Fruit fly (Drosophila melanogaster): ENCODE measurements around the gene tgy.

The tgy gene

dm6 chrX:19164726-19165125 lies 37.6 kb upstream of the tgy start (continued):
- no peak for TF ChIP-seq Ssrp (tag; optimal IDR thresholded peaks at IDR 0.05)
- TF ChIP-seq CG13424 (tag; optimal IDR thresholded peaks at IDR 0.05): no peak
- peak; percentile 38 for TF ChIP-seq CG9609 (GFP tag; optimal IDR thresholded peaks at IDR 0.05)
- peak; percentile 10 for TF ChIP-seq CG3163 (GFP tag; optimal IDR thresholded peaks at IDR 0.05)
- no peak for TF ChIP-seq CG32767 (GFP tag; IDR thresholded peaks at IDR 0.05)
- TF ChIP-seq rib (GFP tag; IDR thresholded peaks at IDR 0.05): no peak
- no peak for TF ChIP-seq sug (tag; optimal IDR thresholded peaks at IDR 0.05)
- peak; percentile 21 for TF ChIP-seq CG12236 (GFP tag; optimal IDR thresholded peaks at IDR 0.05)
- TF ChIP-seq Nf-YA (GFP tag; IDR thresholded peaks at IDR 0.05): no peak
- TF ChIP-seq Camta (GFP tag; optimal IDR thresholded peaks at IDR 0.05): peak; percentile 34
- TF ChIP-seq ara (GFP tag; IDR thresholded peaks at IDR 0.05): no peak
- no peak for TF ChIP-seq grn (GFP tag; optimal IDR thresholded peaks at IDR 0.05)
- TF ChIP-seq sens (GFP tag): peak; percentile 75
- TF ChIP-seq dpn (GFP tag; optimal IDR thresholded peaks at IDR 0.05): peak in 1 of 2 experiments; percentile 21
- TF ChIP-seq CG4328 (GFP tag; optimal IDR thresholded peaks at IDR 0.05): no peak
- no peak for TF ChIP-seq ci (GFP tag; IDR thresholded peaks at IDR 0.05)
- no peak for TF ChIP-seq Side (GFP tag; optimal IDR thresholded peaks at IDR 0.05)
- TF ChIP-seq CG2129 (GFP tag; IDR thresholded peaks at IDR 0.05; ENCODE audit: partially characterized antibody): no peak
- TF ChIP-seq hth (optimal IDR thresholded peaks at IDR 0.05): no peak
- TF ChIP-seq Eip74EF (GFP tag; optimal IDR thresholded peaks at IDR 0.05): no peak
- TF ChIP-seq NC2β (GFP tag; optimal IDR thresholded peaks at IDR 0.05): no peak
- no peak for TF ChIP-seq CG6175 (GFP tag; IDR thresholded peaks at IDR 0.05)
- no peak for TF ChIP-seq vnd (GFP tag; IDR thresholded peaks at IDR 0.05; ENCODE audit: partially characterized antibody)
- peak; percentile 9 for TF ChIP-seq her (GFP tag; optimal IDR thresholded peaks at IDR 0.05)
- TF ChIP-seq CG10431 (GFP tag; optimal IDR thresholded peaks at IDR 0.05): no peak
- no peak for TF ChIP-seq ase (GFP tag; IDR thresholded peaks at IDR 0.05)
- TF ChIP-seq HLH3B (GFP tag; IDR thresholded peaks at IDR 0.05): peak; percentile 19; the same call in 1 of the 2 replicates
- peak; percentile 23 for TF ChIP-seq HHEX (GFP tag; optimal IDR thresholded peaks at IDR 0.05)
- TF ChIP-seq CG6813 (GFP tag; optimal IDR thresholded peaks at IDR 0.05): no peak
- TF ChIP-seq tup (GFP tag; optimal IDR thresholded peaks at IDR 0.05): no peak
- no peak for TF ChIP-seq run (tag; optimal IDR thresholded peaks at IDR 0.05)
- TF ChIP-seq en (GFP tag; optimal IDR thresholded peaks at IDR 0.05): no peak
- TF ChIP-seq Dbx (GFP tag; IDR thresholded peaks at IDR 0.05): no peak
- no peak for TF ChIP-seq CG15073 (GFP tag; optimal IDR thresholded peaks at IDR 0.05)
- peak; percentile 31 for TF ChIP-seq ind (GFP tag; optimal IDR thresholded peaks at IDR 0.05)
- TF ChIP-seq fd3F (GFP tag; optimal IDR thresholded peaks at IDR 0.05): no peak
- TF ChIP-seq peb (GFP tag; IDR thresholded peaks at IDR 0.05): no peak
- TF ChIP-seq CG1233 (GFP tag; optimal IDR thresholded peaks at IDR 0.05): no peak
- no peak for TF ChIP-seq CG7963 (GFP tag; IDR thresholded peaks at IDR 0.05; ENCODE audit: partially characterized antibody)
- TF ChIP-seq CG17361 (GFP tag; IDR thresholded peaks at IDR 0.05): no peak
- TF ChIP-seq CG8765 (GFP tag; IDR thresholded peaks at IDR 0.05): no peak
- 0 out of 2 replicates have a peak, but pooled peaks have one; percentile 10 for TF ChIP-seq Xrp1 (GFP tag; IDR thresholded peaks at IDR 0.05)
- peak; percentile 86 for TF ChIP-seq Ets65A (GFP tag)
- TF ChIP-seq gcm2 (GFP tag; optimal IDR thresholded peaks at IDR 0.05): no peak
- TF ChIP-seq insv (GFP tag; optimal IDR thresholded peaks at IDR 0.05): no peak
- TF ChIP-seq Bgb (GFP tag; IDR thresholded peaks at IDR 0.05; ENCODE audit: partially characterized antibody): no peak
- TF ChIP-seq CG13894 (tag; optimal IDR thresholded peaks at IDR 0.05): no peak
- TF ChIP-seq odd (GFP tag; optimal IDR thresholded peaks at IDR 0.05): no peak
- TF ChIP-seq pan (optimal IDR thresholded peaks at IDR 0.05): no peak
- TF ChIP-seq pan (GFP tag; optimal IDR thresholded peaks at IDR 0.05 in 1 of 2, IDR thresholded peaks at IDR 0.05 in 1 of 2): no peak
- no peak for TF ChIP-seq tx (GFP tag; optimal IDR thresholded peaks at IDR 0.05)
- TF ChIP-seq gt (GFP tag; IDR thresholded peaks at IDR 0.05): no peak
- no peak for TF ChIP-seq CG3065 (GFP tag; optimal IDR thresholded peaks at IDR 0.05)
